Worm (Caenorhabditis elegans) whole organism, early embryonic: ENCODE measurements around the gene egl-19.

Experiments
- B0310.2 ChIP-seq: sonication (generic microtip); optimal IDR thresholded peaks from 2 replicates; lab custom pipeline; 2016; ENCODE audit warnings: mild to moderate bottlenecking, missing genetic modification characterization, missing compliant biosample characterization
- F13C5.2 ChIP-seq: sonication (generic microtip); optimal IDR thresholded peaks from 2 replicates; lab custom pipeline; 2017; ENCODE audit warnings: mild to moderate bottlenecking, missing genetic modification characterization, inconsistent platforms, missing compliant biosample characterization
- aly-1 ChIP-seq: sonication (generic microtip); optimal IDR thresholded peaks from 2 replicates; lab custom pipeline; 2016; ENCODE audit warnings: missing genetic modification characterization, missing compliant biosample characterization
- ama-1 ChIP-seq: fragments of 150-350 bp; optimal IDR thresholded peaks from 2 replicates; lab custom pipeline; 2014
- ceh-13 ChIP-seq: fragments of 200-800 bp; sonication (Bioruptor generic); optimal IDR thresholded peaks from 2 replicates; lab custom pipeline; 2018; ENCODE audit warnings: mild to moderate bottlenecking, missing genetic modification characterization, missing compliant biosample characterization
- ceh-36 ChIP-seq: sonication (generic microtip); optimal IDR thresholded peaks from 2 replicates; lab custom pipeline; 2016; ENCODE audit warnings: missing genetic modification characterization, inconsistent platforms, missing compliant biosample characterization
- ets-7 ChIP-seq: sonication (generic microtip); optimal IDR thresholded peaks from 2 replicates; lab custom pipeline; 2016; ENCODE audit warnings: missing genotype, missing genetic modification characterization, missing compliant biosample characterization
- flt-1 ChIP-seq: fragments of 200-800 bp; sonication (Bioruptor generic); IDR thresholded peaks from 2 replicates; pipeline ENCODE4 v1.3.6; 2022; ENCODE audit warnings: missing genetic modification characterization, missing compliant biosample characterization
- hmbx-1 ChIP-seq: sonication (generic microtip); optimal IDR thresholded peaks from 2 replicates; lab custom pipeline; 2016; ENCODE audit warnings: mild to moderate bottlenecking, missing genetic modification characterization, missing compliant biosample characterization
- hmg-4 ChIP-seq: fragments of 200-800 bp; sonication (Bioruptor generic); optimal IDR thresholded peaks from 2 replicates; lab custom pipeline; 2018; ENCODE audit warnings: mild to moderate bottlenecking, missing genetic modification characterization, missing compliant biosample characterization
- hnd-1 ChIP-seq: sonication (generic microtip); optimal IDR thresholded peaks from 2 replicates; lab custom pipeline; 2016; ENCODE audit warnings: missing genetic modification characterization, missing compliant biosample characterization
- pes-1 ChIP-seq: fragments of 200-800 bp; sonication (Bioruptor generic); IDR thresholded peaks from 2 replicates; pipeline ENCODE4 v1.3.6; 2022; ENCODE audit warnings: missing genetic modification reagents, missing genetic modification characterization, missing compliant biosample characterization
- scrt-1 ChIP-seq: fragments of 200-800 bp; sonication (Bioruptor generic); IDR thresholded peaks from 2 replicates; pipeline ENCODE4 v1.3.6; 2022; ENCODE audit warnings: missing genetic modification characterization, missing compliant biosample characterization
- sea-1 ChIP-seq: fragments of 200-800 bp; sonication (Bioruptor generic); conservative IDR thresholded peaks from 2 replicates; pipeline ENCODE4 v1.3.6; 2022; ENCODE audit warnings: missing genetic modification characterization, missing compliant biosample characterization
- tbx-11 ChIP-seq: fragments of 200-800 bp; sonication (Bioruptor generic); IDR thresholded peaks from 2 replicates; pipeline ENCODE4 v1.3.6; 2022; ENCODE audit warnings: missing genetic modification characterization, missing compliant biosample characterization
- tbx-37 ChIP-seq: fragments of 200-800 bp; sonication (Bioruptor generic); conservative IDR thresholded peaks from 2 replicates; pipeline ENCODE4 v1.3.6; 2022; ENCODE audit warnings: missing genetic modification reagents, missing genetic modification characterization, missing compliant biosample characterization
- tra-4 ChIP-seq: sonication (generic microtip); optimal IDR thresholded peaks from 2 replicates; lab custom pipeline; 2017; ENCODE audit warnings: missing genetic modification characterization, missing compliant biosample characterization

Gene egl-19

ce11 chrIV:7447556-7447955 is 42.2 kb downstream of the egl-19 start, which contains the start of gene B0496.2:
Gene B0496.2, plus strand, starts transcription at chrIV:7447856.
- TF ChIP-seq sea-1 (GFP tag; lab: Robert Waterston, UW) = no peak
- TF ChIP-seq tbx-37 (GFP tag; lab: Robert Waterston, UW) = no peak
- no peak for TF ChIP-seq aly-1
- no peak for TF ChIP-seq tbx-11
- TF ChIP-seq ets-7 (tag; lab: Kevin White, UChicago) = no peak
- no peak for TF ChIP-seq hnd-1
- no peak for TF ChIP-seq tra-4
- TF ChIP-seq ceh-36 (tag; lab: Kevin White, UChicago) = no peak
- TF ChIP-seq scrt-1 (GFP tag; lab: Robert Waterston, UW) = no peak
- no peak for TF ChIP-seq hmbx-1 (tag; lab: Kevin White, UChicago)
- TF ChIP-seq hmg-4 (GFP tag; lab: Kevin White, UChicago) = no peak
- no peak for TF ChIP-seq pes-1 (GFP tag; lab: Robert Waterston, UW)
- no peak for TF ChIP-seq F13C5.2 (tag; lab: Kevin White, UChicago)
- no peak for TF ChIP-seq ceh-13 (GFP tag; lab: Kevin White, UChicago)
- no peak for TF ChIP-seq ama-1
- TF ChIP-seq B0310.2 (tag; lab: Kevin White, UChicago) = no peak
- TF ChIP-seq flt-1 (GFP tag; lab: Robert Waterston, UW) = no peak

- TF ChIP-seq pes-1 (GFP tag; lab: Robert Waterston, UW) (no peak), tra-4 (no peak), hmg-4 (GFP tag; lab: Kevin White, UChicago) (no peak), F13C5.2 (tag; lab: Kevin White, UChicago) (no peak), ets-7 (tag; lab: Kevin White, UChicago) (no peak), sea-1 (GFP tag; lab: Robert Waterston, UW) (no peak), hnd-1 (no peak)
Observed at ce11 chrIV:7451345-7451744, 46.0 kb downstream of the egl-19 start, which contains the start of gene tes-1. Gene tes-1, minus strand, starts transcription at chrIV:7451445.

ce11 chrIV:7453661-7454159 is 48.3 kb downstream of the egl-19 start:
- TF ChIP-seq tbx-11 (no peak), ceh-13 (GFP tag; lab: Kevin White, UChicago) (no peak), tbx-37 (GFP tag; lab: Robert Waterston, UW) (no peak), ceh-36 (tag; lab: Kevin White, UChicago) (no peak)

ce11 chrIV:7454890-7455289 is 49.5 kb downstream of the egl-19 start:
- TF ChIP-seq hnd-1 = no peak
- no peak for TF ChIP-seq ama-1

- TF ChIP-seq ets-7 (tag; lab: Kevin White, UChicago) (no peak), scrt-1 (GFP tag; lab: Robert Waterston, UW) (no peak), hnd-1 (no peak), flt-1 (GFP tag; lab: Robert Waterston, UW) (no peak), pes-1 (GFP tag; lab: Robert Waterston, UW) (no peak), tra-4 (no peak), ceh-13 (GFP tag; lab: Kevin White, UChicago) (no peak), aly-1 (no peak), ceh-36 (tag; lab: Kevin White, UChicago) (no peak), tbx-11 (no peak), hmg-4 (GFP tag; lab: Kevin White, UChicago) (no peak), ama-1 (no peak), F13C5.2 (tag; lab: Kevin White, UChicago) (no peak)
Observed at ce11 chrIV:7456225-7456624, 50.8 kb downstream of the egl-19 start, which contains the start of gene F13B6.1. Gene F13B6.1, plus strand, starts transcription at chrIV:7456525.

- TF ChIP-seq scrt-1 (GFP tag; lab: Robert Waterston, UW) = no peak
- no peak for TF ChIP-seq hnd-1
- no peak for TF ChIP-seq hmbx-1 (tag; lab: Kevin White, UChicago)
- TF ChIP-seq pes-1 (GFP tag; lab: Robert Waterston, UW) = no peak
- no peak for TF ChIP-seq flt-1 (GFP tag; lab: Robert Waterston, UW)
- no peak for TF ChIP-seq F13C5.2 (tag; lab: Kevin White, UChicago)
Observed at ce11 chrIV:7460225-7460624, 54.8 kb downstream of the egl-19 start, which contains the start of gene F13B6.2. Gene F13B6.2, minus strand, starts transcription at chrIV:7460325.

- no peak for TF ChIP-seq hnd-1
- no peak for TF ChIP-seq hmbx-1 (tag; lab: Kevin White, UChicago)
- TF ChIP-seq tbx-37 (GFP tag; lab: Robert Waterston, UW) = no peak
- no peak for TF ChIP-seq scrt-1 (GFP tag; lab: Robert Waterston, UW)
- no peak for TF ChIP-seq tbx-11
Observed at ce11 chrIV:7465857-7466256, 60.5 kb downstream of the egl-19 start, which contains the start of gene F13B6.3. Gene F13B6.3, minus strand, starts transcription at chrIV:7465957.

ce11 chrIV:7467170-7467569 is 61.8 kb downstream of the egl-19 start:
- TF ChIP-seq scrt-1 (GFP tag; lab: Robert Waterston, UW) (no peak), tbx-37 (GFP tag; lab: Robert Waterston, UW) (no peak), hmg-4 (GFP tag; lab: Kevin White, UChicago) (no peak), ceh-36 (tag; lab: Kevin White, UChicago) (no peak), F13C5.2 (tag; lab: Kevin White, UChicago) (no peak), sea-1 (GFP tag; lab: Robert Waterston, UW) (no peak), ama-1 (no peak), hnd-1 (no peak), hmbx-1 (tag; lab: Kevin White, UChicago) (no peak), flt-1 (GFP tag; lab: Robert Waterston, UW) (no peak), ets-7 (tag; lab: Kevin White, UChicago) (no peak), pes-1 (GFP tag; lab: Robert Waterston, UW) (no peak), aly-1 (no peak), B0310.2 (tag; lab: Kevin White, UChicago) (no peak), tbx-11 (no peak), ceh-13 (GFP tag; lab: Kevin White, UChicago) (no peak), tra-4 (no peak)
